Worm (Caenorhabditis elegans) whole organism, mixed stage, embryonic: ENCODE data around the gene T28D6.7.

Experiments used
- ceh-83 ChIP-seq: fragments of 200-800 bp; sonication (Bioruptor generic); optimal IDR thresholded peaks from 2 replicates; lab custom pipeline; 2018; ENCODE audit warnings: mild to moderate bottlenecking, missing genetic modification characterization, missing compliant biosample characterization
- elt-1 ChIP-seq: sonication (generic microtip); optimal IDR thresholded peaks from 2 replicates; lab custom pipeline; 2017; ENCODE audit warnings: missing genetic modification characterization, mild to moderate bottlenecking, missing compliant biosample characterization, antibody characterized with exemption, moderate library complexity, borderline replicate concordance; ENCODE audit not compliant: insufficient read depth
- elt-3 ChIP-seq: fragments of 150-350 bp; optimal IDR thresholded peaks from 2 replicates; lab custom pipeline; 2014; ENCODE audit warnings: missing biosample characterization, missing genetic modification characterization
- mep-1 ChIP-seq: fragments of 150-350 bp; optimal IDR thresholded peaks from 2 replicates; lab custom pipeline; 2017; ENCODE audit warnings: missing biosample characterization, missing genetic modification reagents, missing genetic modification characterization, inconsistent platforms
- nhr-237 ChIP-seq: fragments of 150-350 bp; optimal IDR thresholded peaks from 2 replicates; lab custom pipeline; 2014; ENCODE audit warnings: missing biosample characterization, missing genetic modification characterization
- nhr-28 ChIP-seq: fragments of 150-350 bp; optimal IDR thresholded peaks from 2 replicates; lab custom pipeline; 2014; ENCODE audit warnings: missing biosample characterization, missing genetic modification characterization
- nhr-76 ChIP-seq: sonication (generic microtip); optimal IDR thresholded peaks from 2 replicates; lab custom pipeline; 2017; ENCODE audit warnings: missing biosample characterization, missing genetic modification characterization
- snpc-4 ChIP-seq: fragments of 150-350 bp; optimal IDR thresholded peaks from 2 replicates; lab custom pipeline; 2014; ENCODE audit warnings: missing biosample characterization, missing genetic modification characterization
- unc-39 ChIP-seq: fragments of 150-350 bp; optimal IDR thresholded peaks from 2 replicates; lab custom pipeline; 2014; ENCODE audit warnings: missing biosample characterization, missing genetic modification characterization
- unc-62 ChIP-seq: fragments of 150-350 bp; optimal IDR thresholded peaks from 2 replicates; lab custom pipeline; 2014; ENCODE audit warnings: missing biosample characterization, missing genetic modification reagents, missing genetic modification characterization

DNA sequence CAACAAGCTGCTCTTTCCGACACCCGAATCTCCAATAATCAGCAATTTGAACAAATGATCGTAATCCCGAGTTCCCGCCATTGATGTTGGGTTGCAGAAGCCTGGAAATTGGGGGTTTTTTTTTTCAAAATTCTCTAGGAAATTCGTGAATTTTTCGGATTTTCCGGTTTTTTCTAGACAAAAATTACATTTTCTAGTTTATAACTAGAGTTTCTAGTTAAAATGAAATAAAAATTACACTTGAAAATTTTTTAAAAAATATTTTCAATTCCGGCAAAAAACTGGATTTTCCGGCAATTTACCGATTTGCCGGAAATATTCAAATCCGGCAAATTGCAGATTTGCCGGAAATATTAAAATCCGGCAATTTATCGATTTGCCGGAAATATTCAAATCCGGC is 34.8 kb downstream of the T28D6.7 start, which contains the start of gene rab-35:
- no peak for TF ChIP-seq nhr-28 (tag; lab: Kevin White, UChicago)
- no peak for TF ChIP-seq snpc-4 (tag; lab: Kevin White, UChicago)
- no peak for TF ChIP-seq nhr-237 (tag; lab: Kevin White, UChicago)
- TF ChIP-seq mep-1: no peak
- no peak for TF ChIP-seq unc-62 (GFP tag; lab: Kevin White, UChicago)
- no peak for TF ChIP-seq ceh-83 (GFP tag; lab: Kevin White, UChicago)
- TF ChIP-seq elt-3 (tag; lab: Kevin White, UChicago): no peak
- no peak for TF ChIP-seq nhr-76 (tag; lab: Kevin White, UChicago)
- no peak for TF ChIP-seq elt-1 (tag; lab: Kevin White, UChicago)
- no peak for TF ChIP-seq unc-39 (tag; lab: Kevin White, UChicago)
